Worm (Caenorhabditis elegans) whole organism, L4 larva: Measurements from ENCODE around the gene unc-6.

Experiments used
- D1046.2 ChIP-seq: fragments of 200-800 bp; sonication (Bioruptor generic); IDR thresholded peaks from 2 replicates; pipeline ENCODE4 v1.3.6; 2022; ENCODE audit warnings: missing genetic modification characterization, missing compliant biosample characterization
- F10B5.3 ChIP-seq: sonication (generic microtip); optimal IDR thresholded peaks from 2 replicates; lab custom pipeline; 2016; ENCODE audit warnings: mild to moderate bottlenecking, missing genetic modification characterization, missing compliant biosample characterization
- ceh-62 ChIP-seq: sonication (generic microtip); optimal IDR thresholded peaks from 2 replicates; lab custom pipeline; 2017; ENCODE audit warnings: missing biosample characterization, missing genetic modification characterization
- ceh-82 ChIP-seq: sonication (generic microtip); optimal IDR thresholded peaks from 2 replicates; lab custom pipeline; 2017; ENCODE audit warnings: missing biosample characterization, missing genetic modification characterization
- egl-27 ChIP-seq: sonication (generic microtip); optimal IDR thresholded peaks from 3 replicates; lab custom pipeline; 2017; ENCODE audit warnings: missing biosample characterization, missing genetic modification reagents, missing genetic modification characterization
- fkh-10 ChIP-seq: fragments of 150-350 bp; optimal IDR thresholded peaks from 2 replicates; lab custom pipeline; 2014; ENCODE audit warnings: missing biosample characterization, missing genetic modification reagents, missing genetic modification characterization
- lin-13 ChIP-seq: fragments of 150-350 bp; optimal IDR thresholded peaks from 2 replicates; lab custom pipeline; 2014; ENCODE audit warnings: missing biosample characterization, missing genetic modification reagents, missing genetic modification characterization
- lsy-2 ChIP-seq, 2 experiments: fragments of 150-350 bp in 1 of 2; sonication (generic microtip) in 1 of 2; optimal IDR thresholded peaks; 2 replicates each; lab custom pipeline; 2014 to 2017; ENCODE audit warnings: missing biosample characterization in 2 of 2, missing genetic modification characterization in 2 of 2
- mdt-29 ChIP-seq: fragments of 200-800 bp; sonication (Bioruptor generic); IDR thresholded peaks from 2 replicates; pipeline ENCODE4 v1.3.6; 2022; ENCODE audit warnings: missing genetic modification reagents, missing genetic modification characterization, missing compliant biosample characterization
- nhr-28 ChIP-seq: fragments of 150-350 bp; optimal IDR thresholded peaks from 2 replicates; lab custom pipeline; 2014; ENCODE audit warnings: missing biosample characterization, missing genetic modification characterization
- unc-130 ChIP-seq: sonication (generic microtip); optimal IDR thresholded peaks from 2 replicates; lab custom pipeline; 2016; ENCODE audit warnings: missing genetic modification reagents, missing genetic modification characterization, missing compliant biosample characterization
- ztf-11 ChIP-seq: fragments of 150-350 bp; optimal IDR thresholded peaks from 2 replicates; lab custom pipeline; 2014; ENCODE audit warnings: missing biosample characterization, missing genetic modification characterization

DNA sequence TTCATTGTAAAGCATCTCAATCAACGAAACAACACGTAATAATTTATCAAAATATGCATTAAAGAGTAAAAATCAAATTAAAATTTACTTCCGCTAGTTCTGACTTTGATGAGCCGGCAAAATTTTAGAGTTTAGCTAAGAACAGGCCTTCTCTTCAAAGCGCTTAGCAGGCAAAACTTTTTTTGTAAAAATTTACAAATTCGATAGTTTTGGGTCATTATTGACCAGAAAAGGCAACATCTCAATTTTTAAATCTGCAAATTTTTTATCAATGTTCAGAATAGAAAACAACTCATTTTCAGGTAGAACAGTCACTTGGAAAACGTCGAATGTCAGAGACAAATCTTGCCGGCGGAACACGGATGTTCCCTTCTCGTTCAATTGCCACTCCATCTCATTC lies 48.3 kb downstream of the unc-6 start:
- TF ChIP-seq unc-130 (GFP tag; lab: Kevin White, UChicago): no peak
- no peak for TF ChIP-seq ceh-82
- no peak for TF ChIP-seq lsy-2 (tag; optimal IDR thresholded peaks at IDR 0.05; lab: Kevin White, UChicago)
- no peak for TF ChIP-seq ztf-11 (tag; lab: Kevin White, UChicago)
- no peak for TF ChIP-seq lin-13 (GFP tag; lab: Kevin White, UChicago)
- TF ChIP-seq fkh-10: no peak
- TF ChIP-seq egl-27 (tag; lab: Kevin White, UChicago): no peak
- no peak for TF ChIP-seq mdt-29 (GFP tag; lab: Robert Waterston, UW)
- TF ChIP-seq nhr-28 (tag; lab: Kevin White, UChicago): no peak
- no peak for TF ChIP-seq F10B5.3
- no peak for TF ChIP-seq D1046.2 (GFP tag; lab: Robert Waterston, UW)
- TF ChIP-seq ceh-62: no peak
